Fruit fly (Drosophila melanogaster) whole organism, embryonic: ENCODE measurements around the gene CG46317.
A peak's percentile ranks its signal among the peaks of the same experiment; 100 is the strongest.

Experiments used
- Ada2b ChIP-seq: fragments of 200-800 bp; sonication (Bioruptor generic); IDR thresholded peaks from 2 replicates; pipeline ENCODE4 v1.3.6; 2022; ENCODE audit warnings: missing biosample characterization, missing genetic modification characterization
- Aef1 ChIP-seq: fragments of 200-800 bp; sonication (Bioruptor generic); IDR thresholded peaks from 3 replicates; pipeline ENCODE4 v1.3.6; 2022; ENCODE audit warnings: missing biosample characterization, missing genetic modification characterization
- Blimp-1 ChIP-seq: fragments of 200-800 bp; sonication (Bioruptor generic); optimal IDR thresholded peaks from 3 replicates; lab custom pipeline; 2018; ENCODE audit warnings: missing biosample characterization, missing genetic modification characterization, mild to moderate bottlenecking, moderate library complexity, missing genetic modification reagents
- BtbVII ChIP-seq: fragments of 200-800 bp; sonication (Bioruptor generic); optimal IDR thresholded peaks from 3 replicates; lab custom pipeline; 2017; ENCODE audit warnings: missing biosample characterization, mild to moderate bottlenecking, missing genetic modification characterization
- CG10462 ChIP-seq: fragments of 200-800 bp; sonication (Bioruptor generic); optimal IDR thresholded peaks from 2 replicates; lab custom pipeline; 2016; ENCODE audit warnings: missing biosample characterization, missing genetic modification characterization
- CG10654 ChIP-seq: fragments of 200-800 bp; sonication (Bioruptor generic); optimal IDR thresholded peaks from 2 replicates; lab custom pipeline; 2016; ENCODE audit warnings: missing biosample characterization, missing genetic modification characterization
- CG11093 ChIP-seq: fragments of 200-800 bp; sonication (Bioruptor generic); IDR thresholded peaks from 3 replicates; pipeline ENCODE4 v1.3.6; 2022; ENCODE audit warnings: missing biosample characterization, missing genetic modification characterization
- CG11398 ChIP-seq: fragments of 200-800 bp; sonication (Bioruptor generic); optimal IDR thresholded peaks from 2 replicates; lab custom pipeline; 2016; ENCODE audit warnings: missing biosample characterization, missing genetic modification characterization
- CG11504 ChIP-seq: fragments of 200-800 bp; sonication (Bioruptor generic); optimal IDR thresholded peaks from 3 replicates; lab custom pipeline; 2019; ENCODE audit warnings: missing biosample characterization, mild to moderate bottlenecking, missing genetic modification characterization, moderate library complexity
- CG12219 ChIP-seq: fragments of 200-800 bp; sonication (Bioruptor generic); optimal IDR thresholded peaks from 3 replicates; lab custom pipeline; 2018; ENCODE audit warnings: missing biosample characterization, mild to moderate bottlenecking, missing genetic modification characterization
- CG12744 ChIP-seq: fragments of 200-800 bp; sonication (Bioruptor generic); optimal IDR thresholded peaks from 2 replicates; lab custom pipeline; 2016; ENCODE audit warnings: missing biosample characterization, missing genetic modification characterization
- CG16779 ChIP-seq: fragments of 200-800 bp; sonication (Bioruptor generic); IDR thresholded peaks from 2 replicates; pipeline ENCODE4 v1.3.6; 2022; ENCODE audit warnings: missing biosample characterization, missing genetic modification characterization
- CG17328 ChIP-seq: fragments of 200-800 bp; sonication (Bioruptor generic); IDR thresholded peaks from 2 replicates; pipeline ENCODE4 v1.3.6; 2022; ENCODE audit warnings: missing biosample characterization, missing genetic modification characterization
- CG17568 ChIP-seq: fragments of 200-800 bp; sonication (Bioruptor generic); optimal IDR thresholded peaks from 2 replicates; lab custom pipeline; 2018; ENCODE audit warnings: missing biosample characterization, mild to moderate bottlenecking, missing genetic modification characterization, moderate library complexity
- CG18619 ChIP-seq: fragments of 200-800 bp; sonication (Bioruptor generic); optimal IDR thresholded peaks from 3 replicates; lab custom pipeline; 2017; ENCODE audit warnings: missing biosample characterization, mild to moderate bottlenecking, missing genetic modification characterization
- CG2678 ChIP-seq: fragments of 200-800 bp; sonication (Bioruptor generic); optimal IDR thresholded peaks from 3 replicates; lab custom pipeline; 2019; ENCODE audit warnings: missing biosample characterization, mild to moderate bottlenecking, missing genetic modification characterization, moderate library complexity
- CG2712 ChIP-seq: fragments of 200-800 bp; optimal IDR thresholded peaks from 3 replicates; lab custom pipeline; 2019; ENCODE audit warnings: missing biosample characterization, mild to moderate bottlenecking, missing genetic modification characterization, moderate library complexity
- CG5245 ChIP-seq: fragments of 200-800 bp; sonication (Bioruptor generic); optimal IDR thresholded peaks from 3 replicates; lab custom pipeline; 2016; ENCODE audit warnings: missing biosample characterization, missing genetic modification characterization
- CG6683 ChIP-seq: fragments of 200-800 bp; sonication (Bioruptor generic); optimal IDR thresholded peaks from 2 replicates; lab custom pipeline; 2017; ENCODE audit warnings: missing biosample characterization, mild to moderate bottlenecking, missing genetic modification characterization, missing genetic modification reagents
- CG6791 ChIP-seq: fragments of 200-800 bp; sonication (Bioruptor generic); IDR thresholded peaks from 3 replicates; pipeline ENCODE4 v1.3.6; 2022; ENCODE audit warnings: missing biosample characterization, missing genetic modification characterization; ENCODE audit not compliant: partially characterized antibody
- CG6813 ChIP-seq: fragments of 200-800 bp; sonication (Bioruptor generic); optimal IDR thresholded peaks from 2 replicates; lab custom pipeline; 2017; ENCODE audit warnings: missing biosample characterization, missing genetic modification characterization, mild to moderate bottlenecking, moderate library complexity, missing genetic modification reagents
- CG7786 ChIP-seq: fragments of 200-800 bp; sonication (Bioruptor generic); optimal IDR thresholded peaks from 2 replicates; lab custom pipeline; 2016; ENCODE audit warnings: missing biosample characterization, missing genetic modification characterization
- Chrac-16 ChIP-seq: fragments of 200-800 bp; sonication (Bioruptor generic); optimal IDR thresholded peaks from 3 replicates; lab custom pipeline; 2016; ENCODE audit warnings: missing biosample characterization, missing genetic modification characterization
- D ChIP-seq, 2 experiments: fragments of 200-800 bp in 1 of 2; fragments of >200 bp in 1 of 2; sonication (Bioruptor generic) in 1 of 2; optimal IDR thresholded peaks; 2 replicates in 1 of 2; 3 replicates in 1 of 2; lab custom pipeline; 2017; ENCODE audit warnings: mild to moderate bottlenecking in 1 of 2, missing biosample characterization in 1 of 2, missing genetic modification characterization in 1 of 2, missing genetic modification reagents in 1 of 2
- Dek ChIP-seq: fragments of 200-800 bp; sonication (Bioruptor generic); optimal IDR thresholded peaks from 3 replicates; lab custom pipeline; 2019; ENCODE audit warnings: missing biosample characterization, mild to moderate bottlenecking, missing genetic modification characterization, moderate library complexity
- ERR ChIP-seq: fragments of 200-800 bp; sonication (Bioruptor generic); optimal IDR thresholded peaks from 2 replicates; lab custom pipeline; 2016; ENCODE audit warnings: missing biosample characterization, missing genetic modification characterization
- Hsf ChIP-seq: fragments of 200-800 bp; sonication (Bioruptor generic); optimal IDR thresholded peaks from 3 replicates; lab custom pipeline; 2016; ENCODE audit warnings: missing biosample characterization, missing genetic modification characterization
- Jarid2 ChIP-seq: fragments of 200-800 bp; sonication (Bioruptor generic); optimal IDR thresholded peaks from 3 replicates; lab custom pipeline; 2017; ENCODE audit warnings: mild to moderate bottlenecking, missing biosample characterization, missing genetic modification reagents, missing genetic modification characterization
- Max ChIP-seq: fragments of 200-800 bp; sonication (Bioruptor generic); optimal IDR thresholded peaks from 2 replicates; lab custom pipeline; 2016; ENCODE audit warnings: missing biosample characterization, mild to moderate bottlenecking, missing genetic modification characterization
- NC2α ChIP-seq: fragments of 200-800 bp; sonication (Bioruptor generic); optimal IDR thresholded peaks from 2 replicates; lab custom pipeline; 2016; ENCODE audit warnings: missing biosample characterization, missing genetic modification characterization
- Poxn ChIP-seq: fragments of 200-800 bp; sonication (Bioruptor generic); IDR thresholded peaks from 2 replicates; pipeline ENCODE4 v1.3.6; 2022; ENCODE audit warnings: missing biosample characterization, missing genetic modification characterization
- Taf1 ChIP-seq: fragments of 200-800 bp; sonication (Bioruptor generic); IDR thresholded peaks from 2 replicates; pipeline ENCODE4 v1.3.6; 2022; ENCODE audit warnings: missing biosample characterization, missing genetic modification characterization
- abd-A ChIP-seq: fragments of 200-800 bp; sonication (Bioruptor generic); optimal IDR thresholded peaks from 3 replicates; lab custom pipeline; 2019; ENCODE audit warnings: missing biosample characterization, mild to moderate bottlenecking, missing genetic modification characterization, moderate library complexity
- ap ChIP-seq: fragments of 200-800 bp; sonication (Bioruptor generic); IDR thresholded peaks from 2 replicates; pipeline ENCODE4 v1.3.6; 2022; ENCODE audit warnings: missing biosample characterization, missing genetic modification characterization
- ash1 ChIP-seq: fragments of 200-800 bp; sonication (Bioruptor generic); optimal IDR thresholded peaks from 2 replicates; lab custom pipeline; 2018; ENCODE audit warnings: missing biosample characterization, mild to moderate bottlenecking, missing genetic modification characterization
- br ChIP-seq: fragments of >200 bp; optimal IDR thresholded peaks from 2 replicates; lab custom pipeline; 2017
- btn ChIP-seq: fragments of 200-800 bp; sonication (Bioruptor generic); optimal IDR thresholded peaks from 2 replicates; lab custom pipeline; 2016; ENCODE audit warnings: missing biosample characterization, missing genetic modification characterization
- chm ChIP-seq: fragments of 200-800 bp; sonication (Bioruptor generic); IDR thresholded peaks from 2 replicates; pipeline ENCODE4 v1.3.6; 2022; ENCODE audit warnings: missing biosample characterization, missing genetic modification characterization
- dati ChIP-seq: fragments of 200-800 bp; sonication (Bioruptor generic); IDR thresholded peaks from 2 replicates; pipeline ENCODE4 v1.3.6; 2022; ENCODE audit warnings: missing biosample characterization, missing genetic modification characterization
- dimm ChIP-seq: fragments of 200-800 bp; sonication (Bioruptor generic); IDR thresholded peaks from 2 replicates; pipeline ENCODE4 v1.3.6; 2022; ENCODE audit warnings: missing biosample characterization, missing genetic modification characterization
- disco-r ChIP-seq: fragments of 200-800 bp; sonication (Bioruptor generic); optimal IDR thresholded peaks from 2 replicates; lab custom pipeline; 2016; ENCODE audit warnings: missing biosample characterization, missing genetic modification characterization
- eve ChIP-seq, 2 experiments: fragments of >200 bp; optimal IDR thresholded peaks; 2 replicates each; lab custom pipeline; 2017; ENCODE audit warnings: missing biosample characterization in 2 of 2, missing genetic modification characterization in 2 of 2
- gro ChIP-seq: fragments of 200-800 bp; sonication (Bioruptor generic); optimal IDR thresholded peaks from 2 replicates; lab custom pipeline; 2016; ENCODE audit warnings: missing biosample characterization, missing genetic modification characterization
- nmo ChIP-seq: fragments of 200-800 bp; sonication (Bioruptor generic); optimal IDR thresholded peaks from 2 replicates; lab custom pipeline; 2018; ENCODE audit warnings: missing biosample characterization, mild to moderate bottlenecking, missing genetic modification characterization, moderate library complexity
- pb ChIP-seq: fragments of 200-800 bp; sonication (Bioruptor generic); optimal IDR thresholded peaks from 3 replicates; lab custom pipeline; 2016; ENCODE audit warnings: missing biosample characterization, missing genetic modification characterization
- prd ChIP-seq, 3 experiments: fragments of >200 bp in 2 of 3; fragments of 200-800 bp in 1 of 3; sonication (Bioruptor generic) in 1 of 3; optimal IDR thresholded peaks in 2 of 3; IDR thresholded peaks in 1 of 3; 2 replicates in 2 of 3; 3 replicates in 1 of 3; pipeline versions ENCODE4 v1.3.6 to Lab custom; 2017 to 2022; ENCODE audit warnings: missing biosample characterization in 1 of 3, missing genetic modification characterization in 1 of 3
- repo ChIP-seq: fragments of 200-800 bp; sonication (Bioruptor generic); optimal IDR thresholded peaks from 2 replicates; lab custom pipeline; 2016; ENCODE audit warnings: missing biosample characterization, missing genetic modification characterization
- scrt ChIP-seq: fragments of 200-800 bp; sonication (Bioruptor generic); optimal IDR thresholded peaks from 2 replicates; lab custom pipeline; 2018; ENCODE audit warnings: missing biosample characterization, mild to moderate bottlenecking, missing genetic modification characterization, moderate library complexity
- sob ChIP-seq: fragments of 200-800 bp; sonication (Bioruptor generic); IDR thresholded peaks from 2 replicates; pipeline ENCODE4 v1.3.6; 2022; ENCODE audit warnings: missing biosample characterization, missing genetic modification characterization
- yki ChIP-seq: fragments of >200 bp; optimal IDR thresholded peaks from 3 replicates; lab custom pipeline; 2018
- z ChIP-seq: fragments of 200-800 bp; sonication (Bioruptor generic); IDR thresholded peaks from 3 replicates; pipeline ENCODE4 v1.3.6; 2022; ENCODE audit warnings: missing biosample characterization, missing genetic modification characterization

The CG46317 gene

dm6 chrX:14218045-14218483 lies 43.0 kb upstream of the CG46317 start (continued):
- TF ChIP-seq abd-A (no peak), CG12744 (GFP tag; lab: Kevin White, UChicago) (peak; percentile 66), prd (optimal IDR thresholded peaks at IDR 0.05; lab: Kevin White, UChicago) (no peak), prd (GFP tag; IDR thresholded peaks at IDR 0.05; lab: Robert Waterston, UW) (peak; percentile 93), CG2712 (peak; percentile 92), CG2678 (tag; lab: Kevin White, UChicago) (peak; percentile 92), CG17568 (GFP tag; lab: Kevin White, UChicago) (peak; percentile 69), Max (GFP tag; lab: Kevin White, UChicago) (peak; percentile 71), D (optimal IDR thresholded peaks at IDR 0.05; lab: Kevin White, UChicago) (no peak), D (GFP tag; optimal IDR thresholded peaks at IDR 0.05; lab: Kevin White, UChicago) (peak; percentile 78), BtbVII (peak; percentile 86), pb (GFP tag; lab: Kevin White, UChicago) (no peak), CG11398 (no peak), Poxn (GFP tag; lab: Robert Waterston, UW) (peak; percentile 58; the same call in 1 of the 2 replicates), ERR (GFP tag; lab: Kevin White, UChicago) (no peak), gro (no peak), sob (peak; percentile 88), Chrac-16 (GFP tag; lab: Kevin White, UChicago) (peak; percentile 78), eve (GFP tag; optimal IDR thresholded peaks at IDR 0.05; lab: Kevin White, UChicago) (no peak), CG6791 (GFP tag; lab: Robert Waterston, UW) (no peak), z (no peak), Blimp-1 (GFP tag; lab: Kevin White, UChicago) (peak; percentile 88), br (lab: Kevin White, UChicago) (no peak), nmo (GFP tag; lab: Kevin White, UChicago) (peak; percentile 90), Jarid2 (GFP tag; lab: Kevin White, UChicago) (peak; percentile 51), scrt (GFP tag; lab: Kevin White, UChicago) (peak; percentile 74), Aef1 (GFP tag; lab: Robert Waterston, UW) (peak; percentile 84), repo (GFP tag; lab: Kevin White, UChicago) (peak; percentile 35), chm (GFP tag; lab: Robert Waterston, UW) (peak; percentile 76; the same call in 1 of the 2 replicates), btn (peak; percentile 34), yki (lab: Kevin White, UChicago) (no peak), CG18619 (GFP tag; lab: Kevin White, UChicago) (peak; percentile 83), CG12219 (GFP tag; lab: Kevin White, UChicago) (peak; percentile 69), Dek (tag; lab: Kevin White, UChicago) (peak; percentile 87), CG10654 (peak; percentile 78), dati (GFP tag; lab: Robert Waterston, UW) (peak; percentile 23; the same call in 1 of the 2 replicates), CG11504 (peak; percentile 93), CG6683 (GFP tag; lab: Kevin White, UChicago) (peak; percentile 79), CG17328 (peak; percentile 91), CG6813 (GFP tag; lab: Kevin White, UChicago) (peak; percentile 83), Taf1 (GFP tag; lab: Robert Waterston, UW) (peak; percentile 74), CG11093 (peak; percentile 70; the same call in 2 of the 3 replicates), CG16779 (GFP tag; lab: Robert Waterston, UW) (0 out of 2 replicates have a peak, but pooled peaks have one; percentile 68), ash1 (GFP tag; lab: Kevin White, UChicago) (no peak), disco-r (peak; percentile 39), CG7786 (GFP tag; lab: Kevin White, UChicago) (peak; percentile 59), dimm (GFP tag; lab: Robert Waterston, UW) (peak; percentile 60; the same call in 1 of the 2 replicates), NC2α (GFP tag; lab: Kevin White, UChicago) (no peak), Ada2b (peak; percentile 93), CG10462 (GFP tag; lab: Kevin White, UChicago) (peak; percentile 80), ap (GFP tag; lab: Robert Waterston, UW) (peak; percentile 66), Hsf (GFP tag; lab: Kevin White, UChicago) (peak; percentile 82), CG5245 (GFP tag; lab: Kevin White, UChicago) (peak; percentile 79)
